Fruit fly (Drosophila melanogaster) whole organism, prepupa: ENCODE results near the gene Pdhb.

Experiments used
- Blimp-1 ChIP-seq: fragments of 200-800 bp; sonication (Bioruptor generic); optimal IDR thresholded peaks from 3 replicates; lab custom pipeline; 2017; ENCODE audit warnings: missing biosample characterization, missing genetic modification characterization, mild to moderate bottlenecking, moderate library complexity, missing genetic modification reagents
- CG15336 ChIP-seq: fragments of 200-800 bp; sonication (Bioruptor generic); IDR thresholded peaks from 2 replicates; pipeline ENCODE4 v1.3.6; 2022; ENCODE audit warnings: missing biosample characterization, missing genetic modification characterization
- CG3032 ChIP-seq: fragments of 200-800 bp; optimal IDR thresholded peaks from 2 replicates; lab custom pipeline; 2019; ENCODE audit warnings: missing biosample characterization, mild to moderate bottlenecking, missing genetic modification characterization, moderate library complexity
- CG31627 ChIP-seq: fragments of 200-800 bp; sonication (Bioruptor generic); optimal IDR thresholded peaks from 3 replicates; lab custom pipeline; 2016; ENCODE audit warnings: missing biosample characterization, missing genetic modification characterization
- CG3919 ChIP-seq: fragments of 200-800 bp; sonication (Bioruptor generic); optimal IDR thresholded peaks from 3 replicates; lab custom pipeline; 2016; ENCODE audit warnings: missing biosample characterization, missing genetic modification characterization
- CG6276 ChIP-seq: fragments of 200-800 bp; sonication (Bioruptor generic); optimal IDR thresholded peaks from 2 replicates; lab custom pipeline; 2017; ENCODE audit warnings: missing biosample characterization, mild to moderate bottlenecking, missing genetic modification characterization
- CG8632 ChIP-seq: fragments of 200-800 bp; sonication (Bioruptor generic); optimal IDR thresholded peaks from 3 replicates; lab custom pipeline; 2016; ENCODE audit warnings: missing biosample characterization, missing genetic modification characterization
- Eip75B ChIP-seq: fragments of 200-800 bp; sonication (Bioruptor generic); optimal IDR thresholded peaks from 3 replicates; lab custom pipeline; 2016; ENCODE audit warnings: missing biosample characterization, missing genetic modification characterization
- Gug ChIP-seq: fragments of 200-800 bp; sonication (Bioruptor generic); IDR thresholded peaks from 2 replicates; pipeline ENCODE4 v1.3.6; 2022; ENCODE audit warnings: missing biosample characterization, missing genetic modification characterization
- Lpt ChIP-seq: fragments of 200-800 bp; sonication (Bioruptor generic); optimal IDR thresholded peaks from 3 replicates; lab custom pipeline; 2016; ENCODE audit warnings: missing biosample characterization, missing genetic modification characterization
- OdsH ChIP-seq: fragments of 200-800 bp; sonication (Bioruptor generic); optimal IDR thresholded peaks from 3 replicates; lab custom pipeline; 2016; ENCODE audit warnings: missing biosample characterization, missing genetic modification characterization
- fd85E ChIP-seq: fragments of 200-800 bp; sonication (Bioruptor generic); optimal IDR thresholded peaks from 3 replicates; lab custom pipeline; 2016; ENCODE audit warnings: missing biosample characterization, missing genetic modification characterization
- svp ChIP-seq: fragments of 200-800 bp; sonication (Bioruptor generic); peaks from one replicate; lab custom pipeline; 2016; ENCODE audit warnings: missing biosample characterization, missing genetic modification characterization

DNA sequence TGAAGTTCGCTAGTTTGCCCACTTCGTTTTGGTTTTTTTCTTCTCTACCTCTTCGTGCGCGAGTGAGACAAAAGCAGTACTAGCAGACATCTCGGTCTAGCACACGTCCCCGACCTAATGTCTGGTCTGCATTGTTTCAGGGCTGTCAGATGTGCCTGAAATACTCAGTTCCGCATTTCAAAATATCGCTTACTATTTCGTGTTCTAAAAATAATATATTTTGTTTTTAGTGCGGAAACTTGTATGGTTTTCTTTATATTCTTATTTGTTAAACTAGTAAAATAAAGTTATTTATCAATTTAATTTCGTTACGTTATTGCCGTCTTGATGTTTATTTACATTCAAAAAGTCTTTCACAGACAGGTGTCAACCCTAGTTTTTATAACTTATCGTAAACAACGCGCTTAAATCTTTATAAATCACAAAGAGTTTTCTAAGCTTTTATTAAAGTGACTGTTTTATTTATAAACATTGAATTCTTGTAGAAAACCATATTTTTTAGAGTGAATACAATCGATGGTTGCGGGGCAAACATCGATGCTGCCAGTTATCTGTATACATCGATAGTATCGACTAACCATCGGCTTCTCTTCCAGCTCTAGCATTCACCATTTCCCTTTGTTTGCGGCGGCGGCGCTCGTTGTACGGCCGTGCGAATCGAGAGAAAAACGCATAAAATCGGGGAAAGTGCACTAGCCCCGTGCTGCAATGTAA, 49.5 kb upstream of the Pdhb start:
- TF ChIP-seq CG31627 (peak; percentile 62), fd85E (GFP tag; lab: Kevin White, UChicago) (no peak), Gug (no peak), OdsH (peak; percentile 63), CG15336 (GFP tag; lab: Robert Waterston, UW) (no peak), Blimp-1 (GFP tag; lab: Kevin White, UChicago) (peak; percentile 9), Eip75B (GFP tag; lab: Kevin White, UChicago) (peak; percentile 55), Lpt (GFP tag; lab: Kevin White, UChicago) (no peak), CG3032 (tag; lab: Kevin White, UChicago) (peak; percentile 78), CG3919 (GFP tag; lab: Kevin White, UChicago) (peak; percentile 32), svp (GFP tag; lab: Kevin White, UChicago) (peak; percentile 74), CG8632 (peak; percentile 74), CG6276 (GFP tag; lab: Kevin White, UChicago) (peak; percentile 35)
